Fruit fly (Drosophila melanogaster): ENCODE measurements around the gene CG32085.

CG32085 gene

dm6 chr3L:11609835-11610234 lies 70.3 kb downstream of the CG32085 start, which contains the start of gene CG42832:
Gene CG42832, plus strand, starts transcription at chr3L:11610135.
- TF ChIP-seq Chrac-16 (GFP tag; optimal IDR thresholded peaks at IDR 0.05) (no peak), lab (GFP tag; optimal IDR thresholded peaks at IDR 0.05) (peak; percentile 52), D19A (tag; optimal IDR thresholded peaks at IDR 0.05) (no peak), Fer1 (GFP tag; optimal IDR thresholded peaks at IDR 0.05) (peak; percentile 21), fd102C (GFP tag; optimal IDR thresholded peaks at IDR 0.05) (no peak), odd (GFP tag; optimal IDR thresholded peaks at IDR 0.05) (no peak), CG12744 (GFP tag; optimal IDR thresholded peaks at IDR 0.05) (no peak), CG13296 (GFP tag; optimal IDR thresholded peaks at IDR 0.05) (peak; percentile 6), Hmx (GFP tag; optimal IDR thresholded peaks at IDR 0.05) (no peak), Doc2 (GFP tag; IDR thresholded peaks at IDR 0.05) (no peak), ems (GFP tag; optimal IDR thresholded peaks at IDR 0.05) (no peak), CG11695 (GFP tag; IDR thresholded peaks at IDR 0.05) (0 out of 3 replicates have a peak, but pooled peaks have one; percentile 25), zen (tag; optimal IDR thresholded peaks at IDR 0.05) (no peak), sob (GFP tag; IDR thresholded peaks at IDR 0.05) (0 out of 2 replicates have a peak, but pooled peaks have one; percentile 35), CG13624 (GFP tag; optimal IDR thresholded peaks at IDR 0.05) (no peak), caup (GFP tag; optimal IDR thresholded peaks at IDR 0.05; ENCODE audit: severe bottlenecking) (peak; percentile 42), CG9437 (GFP tag; optimal IDR thresholded peaks at IDR 0.05) (no peak), fu2 (GFP tag; optimal IDR thresholded peaks at IDR 0.05) (no peak), cad (GFP tag; optimal IDR thresholded peaks at IDR 0.05) (no peak), Rx (GFP tag; IDR thresholded peaks at IDR 0.05) (no peak), CG18599 (GFP tag; optimal IDR thresholded peaks at IDR 0.05) (peak; percentile 43), Hey (tag; optimal IDR thresholded peaks at IDR 0.05) (no peak), onecut (GFP tag; IDR thresholded peaks at IDR 0.05) (no peak), CG6175 (GFP tag; IDR thresholded peaks at IDR 0.05) (no peak)

- TF ChIP-seq E2f1 (GFP tag; IDR thresholded peaks at IDR 0.05) = no peak
- TF ChIP-seq GATAe (GFP tag; conservative IDR thresholded peaks at IDR 0.05) = no peak
- TF ChIP-seq CG4730 (GFP tag; IDR thresholded peaks at IDR 0.05) = no peak
- no peak for TF ChIP-seq al (GFP tag; IDR thresholded peaks at IDR 0.05)
- TF ChIP-seq Taf1 (GFP tag; IDR thresholded peaks at IDR 0.05) = no peak
- TF ChIP-seq vnd (GFP tag; IDR thresholded peaks at IDR 0.05; ENCODE audit: partially characterized antibody) = no peak
- TF ChIP-seq Ravus (GFP tag; IDR thresholded peaks at IDR 0.05) = no peak
- TF ChIP-seq dati (GFP tag; IDR thresholded peaks at IDR 0.05) = no peak
- TF ChIP-seq HLHmδ (GFP tag; optimal IDR thresholded peaks at IDR 0.05) = no peak
- no peak for TF ChIP-seq sim (GFP tag; IDR thresholded peaks at IDR 0.05)
- no peak for TF ChIP-seq CG31224 (GFP tag; IDR thresholded peaks at IDR 0.05)
- TF ChIP-seq vvl (GFP tag; IDR thresholded peaks at IDR 0.05) = peak; percentile 41; the same call in 1 of the 2 replicates
- TF ChIP-seq CG6813 (GFP tag; optimal IDR thresholded peaks at IDR 0.05) = no peak
- no peak for TF ChIP-seq nerfin-2 (GFP tag; IDR thresholded peaks at IDR 0.05; ENCODE audit: partially characterized antibody)
- peak; percentile 40 for TF ChIP-seq Ets65A (GFP tag)
- TF ChIP-seq dmrt99B (tag; optimal IDR thresholded peaks at IDR 0.05) = no peak
- no peak for TF ChIP-seq CG1529 (GFP tag; optimal IDR thresholded peaks at IDR 0.05)
- no peak for TF ChIP-seq CG15601 (tag; optimal IDR thresholded peaks at IDR 0.05)
- no peak for TF ChIP-seq Ada2b (GFP tag; IDR thresholded peaks at IDR 0.05)
- peak; percentile 98 for TF ChIP-seq Meics (GFP tag; optimal IDR thresholded peaks at IDR 0.05)
- TF ChIP-seq Aef1 (GFP tag; IDR thresholded peaks at IDR 0.05) = no peak
- no peak for TF ChIP-seq CG4854 (GFP tag; optimal IDR thresholded peaks at IDR 0.05)
- no peak for TF ChIP-seq twi (tag; optimal IDR thresholded peaks at IDR 0.05)
- no peak for TF ChIP-seq zfh2 (GFP tag; optimal IDR thresholded peaks at IDR 0.05)
- no peak for TF ChIP-seq Scr (GFP tag; IDR thresholded peaks at IDR 0.05; ENCODE audit: partially characterized antibody)
- no peak for TF ChIP-seq unc-4 (GFP tag; IDR thresholded peaks at IDR 0.05; ENCODE audit: partially characterized antibody)
- no peak for TF ChIP-seq cas (GFP tag; IDR thresholded peaks at IDR 0.05)
- TF ChIP-seq her (GFP tag; optimal IDR thresholded peaks at IDR 0.05) = no peak
These were observed 70.9 kb downstream of the CG32085 start, which contains the start of gene Duba for dm6 chr3L:11609153-11609809. Gene Duba, minus strand, starts transcription at chr3L:11609465.

All from whole organism, embryonic.